Worm (Caenorhabditis elegans) whole organism, L4 larva: ENCODE results near the gene Y46D2A.2.

Experiments used
- T20F7.1 ChIP-seq: fragments of 200-800 bp; sonication (Bioruptor generic); optimal IDR thresholded peaks from 2 replicates; lab custom pipeline; 2018; ENCODE audit warnings: mild to moderate bottlenecking, missing genetic modification characterization, missing compliant biosample characterization
- aly-2 ChIP-seq: sonication (generic microtip); optimal IDR thresholded peaks from 2 replicates; lab custom pipeline; 2018; ENCODE audit warnings: missing biosample characterization, missing genetic modification characterization
- lin-1 ChIP-seq: fragments of 200-800 bp; sonication (Bioruptor generic); IDR thresholded peaks from 2 replicates; pipeline ENCODE4 v1.3.6; 2022; ENCODE audit warnings: missing genetic modification reagents, missing genetic modification characterization, missing compliant biosample characterization

DNA sequence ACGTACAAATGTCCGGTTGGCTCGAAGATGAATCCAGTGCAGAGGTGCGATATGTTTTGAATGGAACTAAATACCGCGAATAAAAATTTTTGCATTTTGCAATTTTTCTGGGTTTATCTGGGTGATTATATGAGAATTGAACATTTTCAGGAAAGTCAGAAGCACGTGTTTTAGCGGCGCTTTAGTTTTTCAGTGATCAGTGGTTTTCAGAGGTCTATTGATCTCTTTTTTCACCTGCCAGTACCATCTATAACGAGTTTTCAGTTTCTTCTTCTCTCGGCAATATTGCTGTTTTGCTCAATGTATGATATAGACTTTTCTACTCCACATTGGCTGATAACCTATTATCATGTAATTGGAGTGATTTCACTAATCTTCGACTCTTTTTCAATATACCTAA lies 36.0 kb downstream of the Y46D2A.2 start, which contains the start of gene sri-63:
- TF ChIP-seq aly-2 (no peak), lin-1 (GFP tag; lab: Robert Waterston, UW) (no peak), T20F7.1 (GFP tag; lab: Kevin White, UChicago) (no peak)
